Worm (Caenorhabditis elegans): Measurements from ENCODE around the gene kars-1.

The kars-1 gene

DNA sequence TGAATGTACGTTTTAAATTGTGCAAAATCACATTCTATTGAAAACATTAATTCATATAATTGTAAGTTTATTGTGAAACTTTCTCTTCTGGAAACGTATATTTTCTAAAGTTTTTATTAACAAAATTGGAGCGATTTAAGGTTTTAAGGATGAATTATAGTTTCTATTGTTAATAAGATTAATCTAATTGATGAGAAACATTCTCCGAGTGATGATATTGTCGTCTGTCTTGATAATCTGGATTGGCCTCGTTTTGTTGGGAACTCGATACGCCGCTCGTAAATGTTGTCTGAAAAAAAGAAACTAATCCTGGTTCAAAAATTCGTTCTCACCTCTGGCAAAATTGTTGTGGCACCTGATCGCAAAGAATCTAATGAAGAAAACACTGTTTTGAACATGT is 34.1 kb upstream of the kars-1 start:
- TF ChIP-seq nhr-129 (tag; optimal IDR thresholded peaks at IDR 0.05) (no peak), lin-11 (tag; optimal IDR thresholded peaks at IDR 0.05) (no peak), nhr-23 (tag; optimal IDR thresholded peaks at IDR 0.05) (no peak), mdl-1 (tag; optimal IDR thresholded peaks at IDR 0.05) (no peak), ztf-4 (tag; optimal IDR thresholded peaks at IDR 0.05) (no peak), unc-55 (GFP tag; optimal IDR thresholded peaks at IDR 0.05) (no peak), ama-1 (optimal IDR thresholded peaks at IDR 0.05) (no peak), sma-3 (GFP tag; optimal IDR thresholded peaks at IDR 0.05) (no peak), nhr-10 (tag; optimal IDR thresholded peaks at IDR 0.05) (no peak), alr-1 (tag; optimal IDR thresholded peaks at IDR 0.05) (no peak), ztf-1 (GFP tag; conservative IDR thresholded peaks at IDR 0.05) (no peak), snpc-4 (tag; optimal IDR thresholded peaks at IDR 0.05) (no peak), sem-4 (tag; optimal IDR thresholded peaks at IDR 0.05) (no peak), skn-1 (tag; optimal IDR thresholded peaks at IDR 0.05) (no peak)

DNA sequence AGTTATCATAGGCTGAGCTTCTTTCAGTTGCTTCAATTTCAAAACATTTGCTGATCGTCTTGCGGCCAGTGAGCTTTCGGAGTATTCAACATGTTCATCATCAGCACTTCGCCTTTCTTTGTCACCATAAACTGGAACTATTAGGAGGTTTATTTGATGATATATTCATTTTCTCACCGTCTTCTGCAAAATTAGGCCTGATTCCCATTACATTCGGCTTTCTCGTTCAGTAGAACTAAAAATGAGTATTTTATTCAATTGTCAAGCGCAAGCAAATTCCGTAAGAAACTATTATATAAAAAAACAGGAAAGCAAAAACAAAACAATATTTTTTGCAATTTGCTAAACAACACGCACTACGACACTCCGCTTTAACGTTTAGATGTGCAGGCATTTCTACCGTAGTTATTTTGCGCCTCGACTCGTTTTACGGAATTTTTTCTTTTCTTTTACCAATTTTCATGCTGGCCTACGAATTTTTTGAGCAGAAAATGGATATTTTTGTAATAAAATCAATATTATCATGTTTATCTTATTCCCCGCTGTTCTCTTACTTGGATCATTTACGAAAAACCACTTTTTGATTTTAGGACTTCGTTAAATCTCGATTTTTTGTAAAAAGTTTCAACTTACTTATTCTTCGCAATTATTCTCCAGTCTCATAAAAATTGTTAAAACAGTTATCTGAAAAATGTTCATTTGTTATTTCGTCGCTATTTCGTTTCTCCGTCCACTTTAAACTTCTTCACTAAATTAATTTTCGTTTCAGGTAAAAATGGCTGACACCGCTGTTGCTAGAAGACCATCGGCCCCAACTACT is 32.8 kb upstream of the kars-1 start, which contains the start of the genes farl-11 and rpl-33:
TSS of gene farl-11 (minus strand) at position 242 of the 820 bp plus-strand sequence.
TSS of gene rpl-33 (plus strand) at position 770 of the 820 bp plus-strand sequence.
- TF ChIP-seq dmd-4 (tag; optimal IDR thresholded peaks at IDR 0.05), result no peak
- peak; percentile 77 for TF ChIP-seq sma-9 (GFP tag; optimal IDR thresholded peaks at IDR 0.05)
- no peak for TF ChIP-seq sma-9 (tag; optimal IDR thresholded peaks at IDR 0.05)
- TF ChIP-seq nhr-77 (tag; optimal IDR thresholded peaks at IDR 0.05), result no peak
- peak; percentile 21 for TF ChIP-seq egl-27 (tag; optimal IDR thresholded peaks at IDR 0.05)
- peak; percentile 94 for TF ChIP-seq nhr-129 (tag; optimal IDR thresholded peaks at IDR 0.05)
- no peak for TF ChIP-seq lin-39 (tag; optimal IDR thresholded peaks at IDR 0.05)
- TF ChIP-seq zag-1 (tag; optimal IDR thresholded peaks at IDR 0.05), result peak; percentile 62
- no peak for TF ChIP-seq peb-1 (tag; optimal IDR thresholded peaks at IDR 0.05)
- TF ChIP-seq nhr-11 (tag; optimal IDR thresholded peaks at IDR 0.05), result no peak
- TF ChIP-seq ztf-4 (tag; optimal IDR thresholded peaks at IDR 0.05), result peak; percentile 83
- no peak for TF ChIP-seq elt-1 (tag; optimal IDR thresholded peaks at IDR 0.05)
- peak; percentile 70 for TF ChIP-seq nhr-21 (tag; optimal IDR thresholded peaks at IDR 0.05)
- peak; percentile 75 for TF ChIP-seq sma-3 (GFP tag; optimal IDR thresholded peaks at IDR 0.05)
- TF ChIP-seq R02D3.7 (tag; optimal IDR thresholded peaks at IDR 0.05), result no peak
- peak; percentile 48 for TF ChIP-seq nhr-6 (tag; optimal IDR thresholded peaks at IDR 0.05)
- TF ChIP-seq C34F6.9 (tag; optimal IDR thresholded peaks at IDR 0.05), result peak; percentile 98
- peak; percentile 25 for TF ChIP-seq Y55F3AM.14 (GFP tag; optimal IDR thresholded peaks at IDR 0.05)
- TF ChIP-seq skn-1 (tag; optimal IDR thresholded peaks at IDR 0.05), result no peak
- TF ChIP-seq unc-62 (GFP tag; optimal IDR thresholded peaks at IDR 0.05), result no peak
- TF ChIP-seq alr-1 (tag; optimal IDR thresholded peaks at IDR 0.05), result no peak
- TF ChIP-seq F13H6.1 (tag; optimal IDR thresholded peaks at IDR 0.05), result peak; percentile 39
- peak; percentile 73 for TF ChIP-seq ama-1 (optimal IDR thresholded peaks at IDR 0.05)
- peak; percentile 95 for TF ChIP-seq ZK546.5 (tag; optimal IDR thresholded peaks at IDR 0.05)
- TF ChIP-seq mab-5 (tag; optimal IDR thresholded peaks at IDR 0.05), result peak; percentile 11
- no peak for TF ChIP-seq ceh-82 (tag; optimal IDR thresholded peaks at IDR 0.05)
- TF ChIP-seq nhr-25 (tag; optimal IDR thresholded peaks at IDR 0.05), result peak; percentile 69
- no peak for TF ChIP-seq unc-39 (tag; optimal IDR thresholded peaks at IDR 0.05)
- TF ChIP-seq snpc-4 (tag; optimal IDR thresholded peaks at IDR 0.05), result peak; percentile 51
- no peak for TF ChIP-seq elt-3 (tag; optimal IDR thresholded peaks at IDR 0.05)
- TF ChIP-seq sem-4 (tag; optimal IDR thresholded peaks at IDR 0.05), result peak; percentile 75
- no peak for TF ChIP-seq ztf-11 (tag; optimal IDR thresholded peaks at IDR 0.05)
- TF ChIP-seq nhr-12 (tag; optimal IDR thresholded peaks at IDR 0.05), result no peak
- no peak for TF ChIP-seq mdl-1 (tag; optimal IDR thresholded peaks at IDR 0.05)
- TF ChIP-seq aly-2 (tag; optimal IDR thresholded peaks at IDR 0.05), result no peak
- TF ChIP-seq blmp-1 (tag; optimal IDR thresholded peaks at IDR 0.05; ENCODE audit: insufficient read depth), result no peak
- TF ChIP-seq lin-11 (tag; optimal IDR thresholded peaks at IDR 0.05), result peak; percentile 59
- no peak for TF ChIP-seq nhr-10 (tag; optimal IDR thresholded peaks at IDR 0.05)
- TF ChIP-seq nhr-23 (tag; optimal IDR thresholded peaks at IDR 0.05), result no peak
- no peak for TF ChIP-seq ceh-16 (tag; optimal IDR thresholded peaks at IDR 0.05)
- TF ChIP-seq lin-13 (GFP tag; optimal IDR thresholded peaks at IDR 0.05), result peak; percentile 76
- peak; percentile 82 for TF ChIP-seq gmeb-1 (tag; optimal IDR thresholded peaks at IDR 0.05)
- peak; percentile 2 for TF ChIP-seq nhr-237 (tag; optimal IDR thresholded peaks at IDR 0.05)
- peak; percentile 65 for TF ChIP-seq fos-1 (tag; optimal IDR thresholded peaks at IDR 0.05)
- TF ChIP-seq ztf-1 (GFP tag; conservative IDR thresholded peaks at IDR 0.05), result no peak
- peak; percentile 85 for TF ChIP-seq crh-2 (tag; optimal IDR thresholded peaks at IDR 0.05)
- peak; percentile 94 to 99 for TF ChIP-seq lsy-2 (tag; optimal IDR thresholded peaks at IDR 0.05)
- peak; percentile 98 for TF ChIP-seq unc-55 (GFP tag; optimal IDR thresholded peaks at IDR 0.05)
- no peak for TF ChIP-seq mbf-1 (tag; optimal IDR thresholded peaks at IDR 0.05)

All from whole organism, L2 larva.